Worm (Caenorhabditis elegans): ENCODE results near the gene nhr-157.

nhr-157 gene

DNA sequence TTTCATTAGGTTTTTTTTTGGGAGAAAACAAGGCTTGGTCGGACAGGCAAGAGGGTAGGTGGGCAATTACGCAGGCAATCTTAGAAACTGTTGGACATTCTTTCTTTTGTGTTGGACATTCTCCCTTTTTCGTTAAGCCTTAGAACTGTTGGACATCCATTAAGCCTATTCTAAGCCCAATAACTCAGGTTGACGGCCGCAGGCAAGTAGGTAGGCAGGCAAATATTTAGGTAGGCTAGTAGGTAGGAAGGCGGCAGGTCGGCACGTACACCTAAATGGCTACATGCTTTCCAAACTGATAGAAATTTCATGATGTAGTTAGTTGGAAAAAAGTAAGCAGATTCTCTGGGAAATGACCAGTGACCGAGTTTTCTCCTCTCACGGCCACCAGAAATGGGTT, 36.7 kb downstream of the nhr-157 start:
- TF ChIP-seq aly-1 (tag; optimal IDR thresholded peaks at IDR 0.05) (no peak), tbx-11 (GFP tag; IDR thresholded peaks at IDR 0.05) (no peak), hmg-4 (GFP tag; optimal IDR thresholded peaks at IDR 0.05) (no peak), scrt-1 (GFP tag; IDR thresholded peaks at IDR 0.05) (no peak), ceh-36 (tag; optimal IDR thresholded peaks at IDR 0.05) (no peak), pes-1 (GFP tag; IDR thresholded peaks at IDR 0.05) (no peak), hnd-1 (tag; optimal IDR thresholded peaks at IDR 0.05) (no peak), tbx-37 (GFP tag; conservative IDR thresholded peaks at IDR 0.05) (no peak), B0310.2 (tag; optimal IDR thresholded peaks at IDR 0.05) (no peak), sea-1 (GFP tag; conservative IDR thresholded peaks at IDR 0.05) (no peak), ceh-13 (GFP tag; optimal IDR thresholded peaks at IDR 0.05) (no peak), tra-4 (tag; optimal IDR thresholded peaks at IDR 0.05) (no peak), ets-7 (tag; optimal IDR thresholded peaks at IDR 0.05) (no peak), F13C5.2 (tag; optimal IDR thresholded peaks at IDR 0.05) (no peak), flt-1 (GFP tag; IDR thresholded peaks at IDR 0.05) (no peak), ama-1 (optimal IDR thresholded peaks at IDR 0.05) (no peak), hmbx-1 (tag; optimal IDR thresholded peaks at IDR 0.05) (no peak)

- no peak for TF ChIP-seq hmbx-1 (tag; optimal IDR thresholded peaks at IDR 0.05)
- no peak for TF ChIP-seq tbx-11 (GFP tag; IDR thresholded peaks at IDR 0.05)
- no peak for TF ChIP-seq ceh-13 (GFP tag; optimal IDR thresholded peaks at IDR 0.05)
- TF ChIP-seq ceh-36 (tag; optimal IDR thresholded peaks at IDR 0.05) = no peak
- TF ChIP-seq F13C5.2 (tag; optimal IDR thresholded peaks at IDR 0.05) = no peak
- TF ChIP-seq scrt-1 (GFP tag; IDR thresholded peaks at IDR 0.05) = no peak
- TF ChIP-seq tra-4 (tag; optimal IDR thresholded peaks at IDR 0.05) = no peak
- TF ChIP-seq flt-1 (GFP tag; IDR thresholded peaks at IDR 0.05) = no peak
- no peak for TF ChIP-seq hmg-4 (GFP tag; optimal IDR thresholded peaks at IDR 0.05)
- TF ChIP-seq sea-1 (GFP tag; conservative IDR thresholded peaks at IDR 0.05) = no peak
- no peak for TF ChIP-seq hnd-1 (tag; optimal IDR thresholded peaks at IDR 0.05)
- no peak for TF ChIP-seq aly-1 (tag; optimal IDR thresholded peaks at IDR 0.05)
- TF ChIP-seq ama-1 (optimal IDR thresholded peaks at IDR 0.05) = no peak
- no peak for TF ChIP-seq tbx-37 (GFP tag; conservative IDR thresholded peaks at IDR 0.05)
- no peak for TF ChIP-seq ets-7 (tag; optimal IDR thresholded peaks at IDR 0.05)
- no peak for TF ChIP-seq pes-1 (GFP tag; IDR thresholded peaks at IDR 0.05)
- TF ChIP-seq B0310.2 (tag; optimal IDR thresholded peaks at IDR 0.05) = no peak
These were observed 37.2 kb downstream of the nhr-157 start, which contains the start of gene H10D18.5 for ce11 chrV:3831616-3832015. Gene H10D18.5 (minus strand): TSS chrV:3831716.

- no peak for TF ChIP-seq hmbx-1 (tag; optimal IDR thresholded peaks at IDR 0.05)
- no peak for TF ChIP-seq B0310.2 (tag; optimal IDR thresholded peaks at IDR 0.05)
- no peak for TF ChIP-seq ceh-13 (GFP tag; optimal IDR thresholded peaks at IDR 0.05)
- no peak for TF ChIP-seq aly-1 (tag; optimal IDR thresholded peaks at IDR 0.05)
- TF ChIP-seq ceh-36 (tag; optimal IDR thresholded peaks at IDR 0.05) = no peak
- TF ChIP-seq hmg-4 (GFP tag; optimal IDR thresholded peaks at IDR 0.05) = no peak
These were observed 43.6 kb downstream of the nhr-157 start for ce11 chrV:3825190-3825589.

ce11 chrV:3820875-3821274, 47.9 kb downstream of the nhr-157 start:
- TF ChIP-seq hmg-4 (GFP tag; optimal IDR thresholded peaks at IDR 0.05) (no peak), sea-1 (GFP tag; conservative IDR thresholded peaks at IDR 0.05) (no peak), tra-4 (tag; optimal IDR thresholded peaks at IDR 0.05) (no peak), ceh-36 (tag; optimal IDR thresholded peaks at IDR 0.05) (no peak), hnd-1 (tag; optimal IDR thresholded peaks at IDR 0.05) (no peak)

All from whole organism, early embryonic.